Worm (Caenorhabditis elegans): ENCODE results near the gene flap-1.

ce11 chrIII:6969090-6969489, 40.5 kb upstream of the flap-1 start, which contains the start of gene F31E3.12:
- TF ChIP-seq lin-39 (tag; optimal IDR thresholded peaks at IDR 0.05): no peak
- TF ChIP-seq unc-62 (GFP tag; optimal IDR thresholded peaks at IDR 0.05 in 1 of 2): no peak
- TF ChIP-seq unc-62 (tag; optimal IDR thresholded peaks at IDR 0.05): no peak
- TF ChIP-seq lsy-2 (tag; optimal IDR thresholded peaks at IDR 0.05): no peak
- no peak for TF ChIP-seq unc-39 (tag; optimal IDR thresholded peaks at IDR 0.05)
